Fruit fly (Drosophila melanogaster): ENCODE results near the gene CG7724.

- TF ChIP-seq Rel (GFP tag; optimal IDR thresholded peaks at IDR 0.05), result no peak
- TF ChIP-seq Rel (tag; optimal IDR thresholded peaks at IDR 0.05), result no peak
- TF ChIP-seq psq (GFP tag; optimal IDR thresholded peaks at IDR 0.05), result no peak
- TF ChIP-seq Sp1 (GFP tag; optimal IDR thresholded peaks at IDR 0.05), result no peak
- TF ChIP-seq usp (GFP tag; optimal IDR thresholded peaks at IDR 0.05), result no peak
- TF ChIP-seq fru (GFP tag; optimal IDR thresholded peaks at IDR 0.05), result no peak
Observed at dm6 chr3L:17077273-17077672, 21.9 kb downstream of the CG7724 start.
